Worm (Caenorhabditis elegans) whole organism, L1 larva: ENCODE results near the gene lgc-32.

ENCODE experiments used
- ama-1 ChIP-seq: fragments of 150-350 bp; optimal IDR thresholded peaks from 2 replicates; lab custom pipeline; 2014
- fos-1 ChIP-seq: fragments of 150-350 bp; optimal IDR thresholded peaks from 2 replicates; lab custom pipeline; 2014; ENCODE audit warnings: missing biosample characterization, missing genetic modification characterization
- lsy-2 ChIP-seq, 2 experiments: fragments of 150-350 bp; optimal IDR thresholded peaks; 2 replicates each; lab custom pipeline; 2014; ENCODE audit warnings: missing biosample characterization in 2 of 2, missing genetic modification characterization in 2 of 2
- unc-62 ChIP-seq: fragments of 150-350 bp; optimal IDR thresholded peaks from 2 replicates; lab custom pipeline; 2014; ENCODE audit warnings: missing biosample characterization, missing genetic modification reagents, missing genetic modification characterization

ce11 chrX:681413-681812 is 9.5 kb downstream of the lgc-32 start:
- no peak for TF ChIP-seq lsy-2 (tag; optimal IDR thresholded peaks at IDR 0.05; lab: Kevin White, UChicago)
- TF ChIP-seq unc-62 (GFP tag; lab: Kevin White, UChicago) = no peak
- no peak for TF ChIP-seq ama-1 (lab: Kevin White, UChicago)
- no peak for TF ChIP-seq fos-1
